Worm (Caenorhabditis elegans): ENCODE results near the gene memo-1.

ce11 chrV:7816486-7816885, 30.5 kb downstream of the memo-1 start:
- TF ChIP-seq nfya-1 (tag; optimal IDR thresholded peaks at IDR 0.05; ENCODE audit: insufficient read depth) (no peak), elt-2 (tag; optimal IDR thresholded peaks at IDR 0.05) (no peak), unc-62 (GFP tag; optimal IDR thresholded peaks at IDR 0.05) (no peak), ceh-28 (tag; optimal IDR thresholded peaks at IDR 0.05) (no peak), elt-1 (tag; optimal IDR thresholded peaks at IDR 0.05) (peak; percentile 11)
